Fruit fly (Drosophila melanogaster) S2 (cell line): ENCODE data around the gene CG43060.
"Not testable (repeated sequence)": the region's sequence is repeated elsewhere in the genome, so short reads cannot be mapped to it uniquely, and the experiment has no call there.

Experiments used
- CG8478 ChIP-seq: fragments of >200 bp; optimal IDR thresholded peaks from 2 replicates; lab custom pipeline; 2018
- CTCF ChIP-seq, 2 experiments: fragments of >200 bp; optimal IDR thresholded peaks; 2 replicates each; lab custom pipeline; 2018

DNA sequence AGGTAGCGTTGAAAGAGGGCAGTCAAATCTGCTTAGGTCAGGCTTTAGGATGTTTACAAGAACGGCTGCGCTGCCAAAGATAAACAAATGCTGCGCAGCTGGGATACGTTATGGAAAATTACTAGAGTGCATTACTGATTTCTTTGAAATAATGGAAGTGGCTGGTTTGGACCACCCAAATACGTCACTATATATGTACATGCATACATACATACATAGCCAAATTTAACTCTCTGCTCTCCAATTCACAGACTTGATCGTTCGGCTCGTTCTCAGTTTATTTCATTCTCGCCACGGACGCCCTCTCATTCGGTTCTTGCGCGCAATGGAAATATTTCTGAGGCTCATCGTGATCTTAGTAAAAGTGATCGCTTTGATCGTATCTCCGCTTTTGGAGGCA lies 52.8 kb downstream of the CG43060 start, which contains the start of gene CG7900:
- TF ChIP-seq CG8478 (lab: Kevin White, UChicago); CTCF (optimal IDR thresholded peaks at IDR 0.05; lab: Kevin White, UChicago): not testable (repeated sequence)
